Fruit fly (Drosophila melanogaster): ENCODE measurements around the gene CG42266.
A peak's percentile ranks its signal among the peaks of the same experiment; 100 is the strongest.

The CG42266 gene

DNA sequence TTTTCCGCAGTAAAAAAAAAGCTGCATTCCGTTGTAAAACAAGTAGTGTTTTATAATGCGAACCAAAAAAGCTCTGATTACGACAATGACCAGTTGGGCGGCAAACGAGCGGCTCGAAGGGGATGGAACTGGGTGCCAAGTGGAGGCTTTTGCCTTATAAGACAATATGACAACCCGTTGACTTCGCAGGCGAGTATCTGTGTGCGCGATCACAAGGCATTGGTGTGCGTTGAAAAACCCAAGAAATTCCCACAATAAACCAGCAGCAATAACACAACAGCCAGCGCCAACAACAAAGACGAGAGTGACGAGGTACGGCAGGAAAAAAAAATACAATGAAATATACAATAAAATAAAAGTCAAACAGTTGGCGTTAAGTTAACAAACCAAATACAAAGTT lies 25.1 kb downstream of the CG42266 start (continued):
- no peak for TF ChIP-seq CG10959 (GFP tag; IDR thresholded peaks at IDR 0.05)
- no peak for TF ChIP-seq CG7357 (GFP tag; IDR thresholded peaks at IDR 0.05)
- TF ChIP-seq MBD-R2 (GFP tag; IDR thresholded peaks at IDR 0.05) = no peak
- no peak for TF ChIP-seq CG4854 (GFP tag; optimal IDR thresholded peaks at IDR 0.05)
- no peak for TF ChIP-seq hth (optimal IDR thresholded peaks at IDR 0.05)
- TF ChIP-seq BEAF-32 (GFP tag; optimal IDR thresholded peaks at IDR 0.05) = no peak
- TF ChIP-seq fru (optimal IDR thresholded peaks at IDR 0.05) = no peak
- peak; percentile 6 for TF ChIP-seq Meics (GFP tag; optimal IDR thresholded peaks at IDR 0.05)
- no peak for TF ChIP-seq tup (GFP tag; optimal IDR thresholded peaks at IDR 0.05)
- TF ChIP-seq CG4820 (GFP tag; optimal IDR thresholded peaks at IDR 0.05) = no peak
- no peak for TF ChIP-seq NfI (GFP tag; optimal IDR thresholded peaks at IDR 0.05)
- no peak for TF ChIP-seq unpg (GFP tag; optimal IDR thresholded peaks at IDR 0.05)
- TF ChIP-seq chn (GFP tag; optimal IDR thresholded peaks at IDR 0.05) = no peak
- peak; percentile 49 for TF ChIP-seq sens (GFP tag)
- no peak for TF ChIP-seq CG10321 (GFP tag; IDR thresholded peaks at IDR 0.05)
- peak; percentile 5 for TF ChIP-seq odd (GFP tag; optimal IDR thresholded peaks at IDR 0.05)
- TF ChIP-seq CG13123 (GFP tag; optimal IDR thresholded peaks at IDR 0.05) = no peak
- no peak for TF ChIP-seq Ravus (GFP tag; IDR thresholded peaks at IDR 0.05)
- TF ChIP-seq CrebB (tag; optimal IDR thresholded peaks at IDR 0.05) = peak; percentile 65
- no peak for TF ChIP-seq slou (GFP tag; optimal IDR thresholded peaks at IDR 0.05)
- TF ChIP-seq Oaz (GFP tag; IDR thresholded peaks at IDR 0.05) = no peak
- TF ChIP-seq scrt (GFP tag; optimal IDR thresholded peaks at IDR 0.05) = no peak
- no peak for TF ChIP-seq lov (optimal IDR thresholded peaks at IDR 0.05)
- TF ChIP-seq lov (GFP tag; IDR thresholded peaks at IDR 0.05) = 0 out of 3 replicates have a peak, but pooled peaks have one; percentile 44
- no peak for TF ChIP-seq pnt (GFP tag; optimal IDR thresholded peaks at IDR 0.05)
- TF ChIP-seq Hr3 (GFP tag; optimal IDR thresholded peaks at IDR 0.05) = no peak
- TF ChIP-seq pho (GFP tag; optimal IDR thresholded peaks at IDR 0.05) = no peak
- TF ChIP-seq CG2120 (GFP tag; optimal IDR thresholded peaks at IDR 0.05) = peak; percentile 2
- TF ChIP-seq CG8388 (GFP tag; optimal IDR thresholded peaks at IDR 0.05) = no peak
- TF ChIP-seq NC2α (GFP tag; optimal IDR thresholded peaks at IDR 0.05) = no peak
- TF ChIP-seq CG31388 (GFP tag; optimal IDR thresholded peaks at IDR 0.05) = no peak
- peak; percentile 95 for TF ChIP-seq chinmo (GFP tag; IDR thresholded peaks at IDR 0.05; ENCODE audit: partially characterized antibody)
- peak in 1 of 2 experiments; percentile 37 for TF ChIP-seq Eip74EF (GFP tag; optimal IDR thresholded peaks at IDR 0.05)
- TF ChIP-seq lmd (GFP tag; IDR thresholded peaks at IDR 0.05) = no peak
- TF ChIP-seq Awh (GFP tag; IDR thresholded peaks at IDR 0.05) = no peak
- no peak for TF ChIP-seq Dp (GFP tag; optimal IDR thresholded peaks at IDR 0.05)
- TF ChIP-seq corto (GFP tag; optimal IDR thresholded peaks at IDR 0.05) = peak; percentile 19
- TF ChIP-seq CG15073 (GFP tag; optimal IDR thresholded peaks at IDR 0.05) = no peak
- TF ChIP-seq HLH4C (GFP tag; IDR thresholded peaks at IDR 0.05; ENCODE audit: partially characterized antibody) = no peak
- TF ChIP-seq bsh (GFP tag; optimal IDR thresholded peaks at IDR 0.05) = no peak
- TF ChIP-seq Ssrp (tag; optimal IDR thresholded peaks at IDR 0.05) = no peak
- no peak for TF ChIP-seq Max (GFP tag; optimal IDR thresholded peaks at IDR 0.05)
- peak; percentile 87 for TF ChIP-seq CG34376 (GFP tag; optimal IDR thresholded peaks at IDR 0.05)
- peak; percentile 88 for TF ChIP-seq pros (GFP tag; optimal IDR thresholded peaks at IDR 0.05)
- TF ChIP-seq CG13296 (GFP tag; optimal IDR thresholded peaks at IDR 0.05) = peak; percentile 60
- TF ChIP-seq lbe (GFP tag; optimal IDR thresholded peaks at IDR 0.05) = peak; percentile 3
- no peak for TF ChIP-seq yki (optimal IDR thresholded peaks at IDR 0.05)
- TF ChIP-seq ase (GFP tag; IDR thresholded peaks at IDR 0.05) = no peak
- TF ChIP-seq CG2678 (tag; optimal IDR thresholded peaks at IDR 0.05) = peak; percentile 28
- peak; percentile 78 for TF ChIP-seq nom (GFP tag; optimal IDR thresholded peaks at IDR 0.05)
- TF ChIP-seq peb (GFP tag; IDR thresholded peaks at IDR 0.05) = no peak
- TF ChIP-seq mirr (GFP tag; optimal IDR thresholded peaks at IDR 0.05) = peak; percentile 77
- TF ChIP-seq Xrp1 (GFP tag; IDR thresholded peaks at IDR 0.05) = no peak

Measured in whole organism, embryonic.